Worm (Caenorhabditis elegans): ENCODE data around the gene F38E1.10.

Gene F38E1.10

ce11 chrV:8375419-8375818 is at the start of gene F38E1.10:
Gene F38E1.10, minus strand, starts transcription at chrV:8375519.
- TF ChIP-seq F13H6.1 (tag; optimal IDR thresholded peaks at IDR 0.05) (no peak), elt-1 (tag; optimal IDR thresholded peaks at IDR 0.05) (no peak), ztf-11 (tag; optimal IDR thresholded peaks at IDR 0.05) (no peak), nhr-21 (tag; optimal IDR thresholded peaks at IDR 0.05) (no peak), C34F6.9 (tag; optimal IDR thresholded peaks at IDR 0.05) (no peak), nhr-129 (tag; optimal IDR thresholded peaks at IDR 0.05) (no peak), sma-3 (GFP tag; optimal IDR thresholded peaks at IDR 0.05) (no peak), crh-2 (tag; optimal IDR thresholded peaks at IDR 0.05) (no peak), nhr-237 (tag; optimal IDR thresholded peaks at IDR 0.05) (no peak), unc-62 (GFP tag; optimal IDR thresholded peaks at IDR 0.05) (no peak)

ce11 chrV:8417271-8417670 is 42.0 kb upstream of the F38E1.10 start:
- TF ChIP-seq blmp-1 (tag; optimal IDR thresholded peaks at IDR 0.05; ENCODE audit: insufficient read depth) (no peak), F13H6.1 (tag; optimal IDR thresholded peaks at IDR 0.05) (no peak), nhr-6 (tag; optimal IDR thresholded peaks at IDR 0.05) (no peak), ceh-16 (tag; optimal IDR thresholded peaks at IDR 0.05) (no peak)

- no peak for TF ChIP-seq ZK546.5 (tag; optimal IDR thresholded peaks at IDR 0.05)
Observed at ce11 chrV:8415113-8415530, 39.8 kb upstream of the F38E1.10 start.

- no peak for TF ChIP-seq C34F6.9 (tag; optimal IDR thresholded peaks at IDR 0.05)
- TF ChIP-seq unc-55 (GFP tag; optimal IDR thresholded peaks at IDR 0.05) = no peak
- no peak for TF ChIP-seq zag-1 (tag; optimal IDR thresholded peaks at IDR 0.05)
- no peak for TF ChIP-seq F13H6.1 (tag; optimal IDR thresholded peaks at IDR 0.05)
- no peak for TF ChIP-seq elt-3 (tag; optimal IDR thresholded peaks at IDR 0.05)
- no peak for TF ChIP-seq snpc-4 (tag; optimal IDR thresholded peaks at IDR 0.05)
- no peak for TF ChIP-seq mdl-1 (tag; optimal IDR thresholded peaks at IDR 0.05)
- TF ChIP-seq nhr-12 (tag; optimal IDR thresholded peaks at IDR 0.05) = no peak
- no peak for TF ChIP-seq mab-5 (tag; optimal IDR thresholded peaks at IDR 0.05)
- no peak for TF ChIP-seq sem-4 (tag; optimal IDR thresholded peaks at IDR 0.05)
- TF ChIP-seq blmp-1 (tag; optimal IDR thresholded peaks at IDR 0.05; ENCODE audit: insufficient read depth) = no peak
- no peak for TF ChIP-seq nhr-21 (tag; optimal IDR thresholded peaks at IDR 0.05)
- TF ChIP-seq aly-2 (tag; optimal IDR thresholded peaks at IDR 0.05) = no peak
- TF ChIP-seq peb-1 (tag; optimal IDR thresholded peaks at IDR 0.05) = no peak
- no peak for TF ChIP-seq nhr-25 (tag; optimal IDR thresholded peaks at IDR 0.05)
- no peak for TF ChIP-seq gmeb-1 (tag; optimal IDR thresholded peaks at IDR 0.05)
- no peak for TF ChIP-seq ZK546.5 (tag; optimal IDR thresholded peaks at IDR 0.05)
- TF ChIP-seq ceh-82 (tag; optimal IDR thresholded peaks at IDR 0.05) = no peak
- TF ChIP-seq ama-1 (optimal IDR thresholded peaks at IDR 0.05) = no peak
- no peak for TF ChIP-seq elt-1 (tag; optimal IDR thresholded peaks at IDR 0.05)
Observed at ce11 chrV:8414036-8414728, 38.9 kb upstream of the F38E1.10 start, which contains the start of gene pos-1. Gene pos-1, plus strand, starts transcription at chrV:8414086.

ce11 chrV:8413432-8414021 is 38.2 kb upstream of the F38E1.10 start, which contains the start of gene vha-18:
Gene vha-18, minus strand, starts transcription at chrV:8413482.
- TF ChIP-seq fos-1 (tag; optimal IDR thresholded peaks at IDR 0.05) (no peak), crh-2 (tag; optimal IDR thresholded peaks at IDR 0.05) (no peak), nhr-77 (tag; optimal IDR thresholded peaks at IDR 0.05) (no peak), nhr-10 (tag; optimal IDR thresholded peaks at IDR 0.05) (no peak), nhr-11 (tag; optimal IDR thresholded peaks at IDR 0.05) (no peak), F13H6.1 (tag; optimal IDR thresholded peaks at IDR 0.05) (no peak), sma-3 (GFP tag; optimal IDR thresholded peaks at IDR 0.05) (no peak), ztf-1 (GFP tag; conservative IDR thresholded peaks at IDR 0.05) (no peak), aly-2 (tag; optimal IDR thresholded peaks at IDR 0.05) (no peak), nhr-237 (tag; optimal IDR thresholded peaks at IDR 0.05) (no peak), nhr-21 (tag; optimal IDR thresholded peaks at IDR 0.05) (no peak), lsy-2 (tag; optimal IDR thresholded peaks at IDR 0.05) (no peak), sma-9 (GFP tag; optimal IDR thresholded peaks at IDR 0.05) (no peak), sma-9 (tag; optimal IDR thresholded peaks at IDR 0.05) (no peak), blmp-1 (tag; optimal IDR thresholded peaks at IDR 0.05; ENCODE audit: insufficient read depth) (no peak), elt-3 (tag; optimal IDR thresholded peaks at IDR 0.05) (no peak)
